Fruit fly (Drosophila melanogaster) whole organism, embryonic: ENCODE data around the gene CG43800.

Experiments
- Atf-2 ChIP-seq: fragments of 200-800 bp; sonication (Bioruptor generic); optimal IDR thresholded peaks from 2 replicates; lab custom pipeline; 2016; ENCODE audit warnings: missing biosample characterization, missing genetic modification characterization
- Blimp-1 ChIP-seq: fragments of 200-800 bp; sonication (Bioruptor generic); optimal IDR thresholded peaks from 3 replicates; lab custom pipeline; 2018; ENCODE audit warnings: missing biosample characterization, missing genetic modification characterization, mild to moderate bottlenecking, moderate library complexity, missing genetic modification reagents
- CG10321 ChIP-seq: fragments of 200-800 bp; sonication (Bioruptor generic); IDR thresholded peaks from 2 replicates; pipeline ENCODE4 v1.3.6; 2022; ENCODE audit warnings: missing biosample characterization, missing genetic modification characterization
- CG12155 ChIP-seq: fragments of 200-800 bp; sonication (Bioruptor generic); optimal IDR thresholded peaks from 3 replicates; lab custom pipeline; 2016; ENCODE audit warnings: missing biosample characterization, missing genetic modification characterization
- CG12219 ChIP-seq: fragments of 200-800 bp; sonication (Bioruptor generic); optimal IDR thresholded peaks from 3 replicates; lab custom pipeline; 2018; ENCODE audit warnings: missing biosample characterization, mild to moderate bottlenecking, missing genetic modification characterization
- CG13775 ChIP-seq: fragments of 200-800 bp; sonication (Bioruptor generic); optimal IDR thresholded peaks from 3 replicates; lab custom pipeline; 2017; ENCODE audit warnings: missing biosample characterization, mild to moderate bottlenecking, missing genetic modification characterization
- CG15479 ChIP-seq: fragments of 200-800 bp; sonication (Bioruptor generic); optimal IDR thresholded peaks from 3 replicates; lab custom pipeline; 2019; ENCODE audit warnings: missing biosample characterization, mild to moderate bottlenecking, missing genetic modification characterization, moderate library complexity
- CG17186 ChIP-seq: fragments of 200-800 bp; sonication (Bioruptor generic); optimal IDR thresholded peaks from 3 replicates; lab custom pipeline; 2017; ENCODE audit warnings: missing biosample characterization, missing genetic modification reagents, missing genetic modification characterization
- CG1832 ChIP-seq: fragments of 200-800 bp; sonication (Bioruptor generic); optimal IDR thresholded peaks from 2 replicates; lab custom pipeline; 2017; ENCODE audit warnings: missing biosample characterization, mild to moderate bottlenecking, missing genetic modification characterization, inconsistent platforms
- CG18476 ChIP-seq: fragments of 200-800 bp; sonication (Bioruptor generic); optimal IDR thresholded peaks from 2 replicates; lab custom pipeline; 2016; ENCODE audit warnings: missing biosample characterization, mild to moderate bottlenecking, missing genetic modification characterization
- CG18619 ChIP-seq: fragments of 200-800 bp; sonication (Bioruptor generic); optimal IDR thresholded peaks from 3 replicates; lab custom pipeline; 2017; ENCODE audit warnings: missing biosample characterization, mild to moderate bottlenecking, missing genetic modification characterization
- CG2889 ChIP-seq: fragments of 200-800 bp; sonication (Bioruptor generic); IDR thresholded peaks from 3 replicates; pipeline ENCODE4 v1.3.6; 2022; ENCODE audit warnings: missing biosample characterization, missing genetic modification characterization
- CG3407 ChIP-seq: fragments of 200-800 bp; sonication (Bioruptor generic); optimal IDR thresholded peaks from 2 replicates; lab custom pipeline; 2018; ENCODE audit warnings: missing biosample characterization, mild to moderate bottlenecking, missing genetic modification characterization
- CG34422 ChIP-seq: fragments of 200-800 bp; sonication (Bioruptor generic); IDR thresholded peaks from 3 replicates; pipeline ENCODE4 v1.3.6; 2022; ENCODE audit warnings: missing biosample characterization, missing genetic modification characterization
- CG3995 ChIP-seq: fragments of 200-800 bp; sonication (Bioruptor generic); optimal IDR thresholded peaks from 3 replicates; lab custom pipeline; 2016; ENCODE audit warnings: missing biosample characterization, missing genetic modification characterization
- CG4360 ChIP-seq: fragments of 200-800 bp; sonication (Bioruptor generic); IDR thresholded peaks from 2 replicates; pipeline ENCODE4 v1.3.6; 2022; ENCODE audit warnings: missing biosample characterization, missing genetic modification characterization
- CG6654 ChIP-seq: fragments of 200-800 bp; sonication (Bioruptor generic); optimal IDR thresholded peaks from 2 replicates; lab custom pipeline; 2017; ENCODE audit warnings: missing biosample characterization, mild to moderate bottlenecking, missing genetic modification characterization
- CG6813 ChIP-seq: fragments of 200-800 bp; sonication (Bioruptor generic); optimal IDR thresholded peaks from 2 replicates; lab custom pipeline; 2017; ENCODE audit warnings: missing biosample characterization, missing genetic modification characterization, mild to moderate bottlenecking, moderate library complexity, missing genetic modification reagents
- CG9876 ChIP-seq: fragments of 200-800 bp; sonication (Bioruptor generic); optimal IDR thresholded peaks from 2 replicates; lab custom pipeline; 2016; ENCODE audit warnings: missing biosample characterization, missing genetic modification characterization
- CG9932 ChIP-seq: fragments of 200-800 bp; sonication (Bioruptor generic); IDR thresholded peaks from 2 replicates; pipeline ENCODE4 v1.3.6; 2022; ENCODE audit warnings: missing biosample characterization, missing genetic modification characterization
- E2f1 ChIP-seq: fragments of 200-800 bp; sonication (Bioruptor generic); IDR thresholded peaks from 2 replicates; pipeline ENCODE4 v1.3.6; 2022; ENCODE audit warnings: missing biosample characterization, missing genetic modification characterization
- Fer3 ChIP-seq: fragments of 200-800 bp; sonication (Bioruptor generic); optimal IDR thresholded peaks from 2 replicates; lab custom pipeline; 2018; ENCODE audit warnings: missing biosample characterization, mild to moderate bottlenecking, missing genetic modification characterization, moderate library complexity
- Lhr ChIP-seq: fragments of 200-800 bp; sonication (Bioruptor generic); optimal IDR thresholded peaks from 3 replicates; lab custom pipeline; 2017; ENCODE audit warnings: mild to moderate bottlenecking, missing biosample characterization, missing genetic modification reagents, missing genetic modification characterization
- Pdp1 ChIP-seq, 2 experiments: fragments of 200-800 bp; sonication (Bioruptor generic); optimal IDR thresholded peaks; 3 replicates each; lab custom pipeline; 2016; ENCODE audit warnings: missing biosample characterization in 2 of 2, missing genetic modification characterization in 2 of 2, mild to moderate bottlenecking in 1 of 2, moderate library complexity in 1 of 2
- Side ChIP-seq: fragments of 200-800 bp; sonication (Bioruptor generic); optimal IDR thresholded peaks from 2 replicates; lab custom pipeline; 2016; ENCODE audit warnings: missing biosample characterization, missing genetic modification characterization
- Sry-δ ChIP-seq: fragments of 200-800 bp; sonication (Bioruptor generic); optimal IDR thresholded peaks from 2 replicates; lab custom pipeline; 2016; ENCODE audit warnings: missing biosample characterization, missing genetic modification characterization
- Tbp ChIP-seq: fragments of >200 bp; optimal IDR thresholded peaks from 2 replicates; lab custom pipeline; 2018; ENCODE audit warnings: missing biosample characterization, missing genetic modification characterization
- ab ChIP-seq: fragments of 200-800 bp; sonication (Bioruptor generic); optimal IDR thresholded peaks from 2 replicates; lab custom pipeline; 2016; ENCODE audit warnings: missing biosample characterization, missing genetic modification characterization
- ash1 ChIP-seq: fragments of 200-800 bp; sonication (Bioruptor generic); optimal IDR thresholded peaks from 2 replicates; lab custom pipeline; 2018; ENCODE audit warnings: missing biosample characterization, mild to moderate bottlenecking, missing genetic modification characterization
- bbx ChIP-seq: fragments of 200-800 bp; sonication (Bioruptor generic); IDR thresholded peaks from 2 replicates; pipeline ENCODE4 v1.3.6; 2022; ENCODE audit warnings: missing biosample characterization, missing genetic modification characterization; ENCODE audit not compliant: partially characterized antibody
- cas ChIP-seq: fragments of 200-800 bp; sonication (Bioruptor generic); IDR thresholded peaks from 2 replicates; pipeline ENCODE4 v1.3.6; 2022; ENCODE audit warnings: missing biosample characterization, missing genetic modification characterization
- crp ChIP-seq, 2 experiments: fragments of 200-800 bp; sonication (Bioruptor generic); optimal IDR thresholded peaks; 2 replicates in 1 of 2; 3 replicates in 1 of 2; lab custom pipeline; 2017; ENCODE audit warnings: missing biosample characterization in 2 of 2, missing genetic modification characterization in 2 of 2, mild to moderate bottlenecking in 1 of 2, moderate library complexity in 1 of 2
- disco-r ChIP-seq: fragments of 200-800 bp; sonication (Bioruptor generic); optimal IDR thresholded peaks from 2 replicates; lab custom pipeline; 2016; ENCODE audit warnings: missing biosample characterization, missing genetic modification characterization
- dm ChIP-seq: fragments of 200-800 bp; sonication (Bioruptor generic); optimal IDR thresholded peaks from 3 replicates; lab custom pipeline; 2016; ENCODE audit warnings: missing biosample characterization, missing genetic modification characterization
- dmrt11E ChIP-seq: fragments of 200-800 bp; sonication (Bioruptor generic); optimal IDR thresholded peaks from 3 replicates; lab custom pipeline; 2018; ENCODE audit warnings: missing biosample characterization, mild to moderate bottlenecking, missing genetic modification characterization, moderate library complexity
- fd64A ChIP-seq: fragments of 200-800 bp; sonication (Bioruptor generic); optimal IDR thresholded peaks from 3 replicates; lab custom pipeline; 2018; ENCODE audit warnings: missing biosample characterization, mild to moderate bottlenecking, missing genetic modification characterization
- fru ChIP-seq: fragments of >200 bp; optimal IDR thresholded peaks from 2 replicates; lab custom pipeline; 2017
- fu2 ChIP-seq: fragments of 200-800 bp; sonication (Bioruptor generic); optimal IDR thresholded peaks from 2 replicates; lab custom pipeline; 2016; ENCODE audit warnings: missing biosample characterization, missing genetic modification characterization
- gce ChIP-seq: fragments of 200-800 bp; sonication (Bioruptor generic); IDR thresholded peaks from 3 replicates; pipeline ENCODE4 v1.3.6; 2022; ENCODE audit warnings: missing biosample characterization, missing genetic modification characterization
- her ChIP-seq: fragments of 200-800 bp; sonication (Bioruptor generic); optimal IDR thresholded peaks from 2 replicates; lab custom pipeline; 2016; ENCODE audit warnings: missing biosample characterization, missing genetic modification characterization
- lov ChIP-seq, 2 experiments: fragments of 200-800 bp in 1 of 2; fragments of >200 bp in 1 of 2; sonication (Bioruptor generic) in 1 of 2; IDR thresholded peaks in 1 of 2; optimal IDR thresholded peaks in 1 of 2; 2 replicates in 1 of 2; 3 replicates in 1 of 2; pipeline versions ENCODE4 v1.3.6 to Lab custom; 2017 to 2022; ENCODE audit warnings: missing biosample characterization in 1 of 2, missing genetic modification characterization in 1 of 2
- nerfin-1 ChIP-seq: fragments of 200-800 bp; sonication (Bioruptor generic); optimal IDR thresholded peaks from 3 replicates; lab custom pipeline; 2019; ENCODE audit warnings: missing biosample characterization, mild to moderate bottlenecking, missing genetic modification characterization, moderate library complexity
- onecut ChIP-seq: fragments of 200-800 bp; sonication (Bioruptor generic); IDR thresholded peaks from 2 replicates; pipeline ENCODE4 v1.3.6; 2022; ENCODE audit warnings: missing biosample characterization, missing genetic modification characterization
- otp ChIP-seq: fragments of 200-800 bp; sonication (Bioruptor generic); IDR thresholded peaks from 3 replicates; pipeline ENCODE4, ENCODE4 v1.3.6; 2022; ENCODE audit warnings: missing biosample characterization, missing genetic modification characterization
- ranshi ChIP-seq: fragments of 200-800 bp; sonication (Bioruptor generic); IDR thresholded peaks from 2 replicates; pipeline ENCODE4 v1.3.6; 2022; ENCODE audit warnings: missing biosample characterization, missing genetic modification characterization
- scrt ChIP-seq: fragments of 200-800 bp; sonication (Bioruptor generic); optimal IDR thresholded peaks from 2 replicates; lab custom pipeline; 2018; ENCODE audit warnings: missing biosample characterization, mild to moderate bottlenecking, missing genetic modification characterization, moderate library complexity
- sim ChIP-seq: fragments of 200-800 bp; sonication (Bioruptor generic); IDR thresholded peaks from 2 replicates; pipeline ENCODE4 v1.3.6; 2022; ENCODE audit warnings: missing biosample characterization, missing genetic modification characterization
- slp2 ChIP-seq: fragments of 200-800 bp; sonication (Bioruptor generic); optimal IDR thresholded peaks from 2 replicates; lab custom pipeline; 2016; ENCODE audit warnings: missing biosample characterization, missing genetic modification characterization
- sr ChIP-seq: fragments of 200-800 bp; sonication (Bioruptor generic); IDR thresholded peaks from 3 replicates; pipeline ENCODE4 v1.3.6; 2022; ENCODE audit warnings: missing biosample characterization, missing genetic modification characterization
- ssp ChIP-seq: fragments of 200-800 bp; sonication (Bioruptor generic); IDR thresholded peaks from 2 replicates; pipeline ENCODE4 v1.3.6; 2022; ENCODE audit warnings: missing biosample characterization, missing genetic modification characterization
- stwl ChIP-seq: fragments of 200-800 bp; sonication (Bioruptor generic); optimal IDR thresholded peaks from 3 replicates; lab custom pipeline; 2018; ENCODE audit warnings: missing biosample characterization, mild to moderate bottlenecking, missing genetic modification characterization, moderate library complexity

CG43800 gene

DNA sequence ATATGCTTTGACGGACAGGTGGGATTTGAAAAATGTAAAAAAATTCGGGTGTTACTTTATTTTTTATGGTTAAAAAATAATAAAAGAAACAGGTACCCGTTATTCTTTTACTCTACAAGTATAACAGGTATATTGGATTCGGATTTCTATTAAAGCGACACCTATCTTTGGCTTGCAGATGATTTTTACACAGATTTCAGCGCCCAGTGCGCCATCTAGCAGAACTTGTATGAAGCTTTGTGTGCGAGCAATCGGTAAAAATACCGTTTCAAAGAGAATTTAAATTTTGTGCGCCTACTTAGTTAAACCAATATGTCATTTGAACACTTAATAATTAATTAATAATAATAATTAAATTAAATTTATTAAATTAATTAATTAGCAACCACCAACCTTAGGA is 25.5 kb upstream of the CG43800 start (continued):
- TF ChIP-seq Lhr (GFP tag; lab: Kevin White, UChicago): peak; percentile 61
- TF ChIP-seq CG18476 (GFP tag; lab: Kevin White, UChicago): no peak
- TF ChIP-seq lov (optimal IDR thresholded peaks at IDR 0.05; lab: Kevin White, UChicago): no peak
- no peak for TF ChIP-seq lov (GFP tag; IDR thresholded peaks at IDR 0.05; lab: Robert Waterston, UW)
- TF ChIP-seq stwl (tag; lab: Kevin White, UChicago): peak; percentile 63
- TF ChIP-seq CG10321 (GFP tag; lab: Robert Waterston, UW): no peak
- peak; percentile 19 for TF ChIP-seq CG18619 (GFP tag; lab: Kevin White, UChicago)
- no peak for TF ChIP-seq ranshi (GFP tag; lab: Robert Waterston, UW)
- no peak for TF ChIP-seq sim
- TF ChIP-seq CG6813 (GFP tag; lab: Kevin White, UChicago): no peak
- peak; percentile 14 for TF ChIP-seq CG12155 (GFP tag; lab: Kevin White, UChicago)
- TF ChIP-seq nerfin-1 (tag; lab: Kevin White, UChicago): no peak
- TF ChIP-seq CG4360 (GFP tag; lab: Robert Waterston, UW): no peak
- TF ChIP-seq slp2 (GFP tag; lab: Kevin White, UChicago): peak; percentile 16
- peak; percentile 57 for TF ChIP-seq onecut (GFP tag; lab: Robert Waterston, UW)
- no peak for TF ChIP-seq CG2889 (GFP tag; lab: Robert Waterston, UW)
- TF ChIP-seq fd64A (GFP tag; lab: Kevin White, UChicago): no peak
- TF ChIP-seq CG9932: peak; percentile 73
- TF ChIP-seq E2f1 (GFP tag; lab: Robert Waterston, UW): peak; percentile 39; the same call in 1 of the 2 replicates
- peak; percentile 44 for TF ChIP-seq her (GFP tag; lab: Kevin White, UChicago)
- TF ChIP-seq bbx (GFP tag; lab: Robert Waterston, UW): peak; percentile 16; the same call in 1 of the 2 replicates
- no peak for TF ChIP-seq CG6654
- TF ChIP-seq Sry-δ (GFP tag; lab: Kevin White, UChicago): peak; percentile 10
- TF ChIP-seq CG17186 (GFP tag; lab: Kevin White, UChicago): no peak
- no peak for TF ChIP-seq Side (GFP tag; lab: Kevin White, UChicago)
- peak; percentile 13 for TF ChIP-seq disco-r
- peak; percentile 36 for TF ChIP-seq Atf-2 (GFP tag; lab: Kevin White, UChicago)
- peak; percentile 38 for TF ChIP-seq dmrt11E (tag; lab: Kevin White, UChicago)
- TF ChIP-seq CG9876 (GFP tag; lab: Kevin White, UChicago): peak; percentile 63
- TF ChIP-seq gce (GFP tag; lab: Robert Waterston, UW): no peak
- TF ChIP-seq Blimp-1 (GFP tag; lab: Kevin White, UChicago): peak; percentile 42
- TF ChIP-seq CG15479 (GFP tag; lab: Kevin White, UChicago): no peak
- no peak for TF ChIP-seq CG12219
- no peak for TF ChIP-seq CG3995 (GFP tag; lab: Kevin White, UChicago)
- no peak for TF ChIP-seq dm (GFP tag; lab: Kevin White, UChicago)
- TF ChIP-seq otp (GFP tag; lab: Robert Waterston, UW): no peak
- TF ChIP-seq CG1832 (GFP tag; lab: Kevin White, UChicago): no peak
- TF ChIP-seq Tbp (GFP tag; lab: Kevin White, UChicago): no peak
- no peak for TF ChIP-seq fru
- peak; percentile 45 to 54 for TF ChIP-seq Pdp1 (GFP tag; optimal IDR thresholded peaks at IDR 0.05; lab: Kevin White, UChicago)
- no peak for TF ChIP-seq ash1 (GFP tag; lab: Kevin White, UChicago)
- peak; percentile 8 for TF ChIP-seq fu2 (GFP tag; lab: Kevin White, UChicago)
- peak; percentile 28 for TF ChIP-seq CG3407 (GFP tag; lab: Kevin White, UChicago)
- TF ChIP-seq CG34422: no peak
- TF ChIP-seq crp (GFP tag; optimal IDR thresholded peaks at IDR 0.05; lab: Kevin White, UChicago): no peak
- TF ChIP-seq sr (GFP tag; lab: Robert Waterston, UW): no peak
- TF ChIP-seq ab: no peak
- TF ChIP-seq scrt: peak; percentile 12
- TF ChIP-seq cas (GFP tag; lab: Robert Waterston, UW): no peak
- TF ChIP-seq ssp: peak; percentile 31; the same call in 1 of the 2 replicates
- TF ChIP-seq CG13775: no peak
- peak; percentile 32 for TF ChIP-seq Fer3 (tag; lab: Kevin White, UChicago)
